Fruit fly (Drosophila melanogaster) ovary, adult (tissue): Measurements from ENCODE around the gene CG14427.

Experiments used
- CG17801 ChIP-seq: fragments of 200-800 bp; optimal IDR thresholded peaks from 2 replicates; lab custom pipeline; 2019; ENCODE audit warnings: missing biosample characterization, mild to moderate bottlenecking, missing genetic modification characterization, moderate library complexity; ENCODE audit not compliant: partially characterized antibody

Gene CG14427

DNA sequence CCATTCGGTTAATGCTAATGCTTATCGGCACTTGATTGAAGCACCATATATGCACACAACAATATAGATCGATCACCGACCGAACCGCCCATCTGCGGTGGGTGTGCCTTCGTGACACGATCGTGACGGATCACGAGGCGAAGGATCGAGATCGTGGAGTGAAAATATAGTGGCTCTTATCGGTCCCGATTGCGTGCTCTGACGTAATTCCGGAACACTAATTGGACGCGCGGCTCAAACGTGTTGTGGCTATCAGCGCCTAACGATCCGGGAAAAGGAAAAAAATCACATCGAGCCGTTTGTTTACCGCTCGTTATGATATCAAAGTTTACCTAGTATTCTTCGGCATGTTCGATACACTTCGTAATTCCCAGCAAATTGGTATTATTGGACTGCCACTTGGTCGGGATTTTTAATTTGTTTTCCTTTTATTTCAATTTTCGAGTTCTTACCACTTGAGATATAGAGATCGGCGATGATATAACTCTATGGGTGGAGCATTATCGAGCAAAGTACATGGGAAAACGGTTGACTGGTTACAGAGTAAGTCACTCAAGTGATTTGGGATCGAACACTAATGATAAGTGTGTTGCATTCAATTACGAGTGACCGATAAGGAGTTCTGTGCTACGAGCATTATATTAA lies 33.0 kb downstream of the CG14427 start:
- no peak for TF ChIP-seq CG17801 (GFP tag; lab: Kevin White, UChicago)

DNA sequence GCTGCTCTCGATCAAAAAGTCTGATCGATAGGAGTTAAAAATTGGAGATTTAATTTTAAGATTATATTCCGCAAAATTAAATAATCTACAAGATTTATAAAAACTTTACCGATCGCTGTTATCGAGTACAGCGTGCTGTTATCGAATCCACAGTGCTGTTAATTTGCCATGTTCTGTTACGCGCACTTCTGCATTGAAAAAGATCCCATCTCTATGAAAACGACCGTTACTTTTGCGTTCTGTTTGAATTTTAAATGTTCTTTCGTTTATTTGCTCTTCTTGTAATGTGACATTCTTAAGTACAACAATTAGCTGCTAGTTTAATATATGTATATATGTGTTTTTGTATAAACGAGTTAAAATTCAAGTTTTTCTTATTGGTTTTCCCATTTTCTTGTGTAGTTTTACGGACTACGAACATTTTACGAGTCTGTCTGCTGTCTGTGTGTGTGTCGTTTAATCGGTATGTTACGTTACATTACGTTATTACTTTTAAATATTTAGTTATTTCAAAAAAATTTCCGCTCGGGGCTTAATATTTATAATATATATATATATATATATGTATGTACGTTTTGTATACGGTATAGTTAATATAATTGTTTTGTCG lies 34.0 kb downstream of the CG14427 start:
- TF ChIP-seq CG17801 (GFP tag; lab: Kevin White, UChicago) = no peak

DNA sequence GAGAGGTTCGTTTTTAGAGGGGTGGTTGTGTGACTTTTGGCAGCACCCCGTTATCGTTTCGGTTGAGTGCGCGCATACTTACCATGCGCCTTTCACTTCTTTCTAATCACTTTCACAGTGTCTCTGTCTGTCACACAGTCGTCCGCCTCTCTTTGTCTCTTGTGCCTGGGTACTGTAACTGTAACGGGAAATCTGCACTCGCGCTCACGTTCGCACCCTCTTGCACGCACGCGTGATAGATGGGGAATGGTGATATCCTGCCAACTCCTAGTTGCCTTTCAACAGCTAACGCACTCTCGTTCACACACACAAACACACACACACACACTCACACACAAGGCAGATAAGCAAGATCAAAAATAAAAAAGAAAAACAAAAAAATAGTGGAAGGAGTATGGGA lies 42.0 kb downstream of the CG14427 start:
- no peak for TF ChIP-seq CG17801 (GFP tag; lab: Kevin White, UChicago)

DNA sequence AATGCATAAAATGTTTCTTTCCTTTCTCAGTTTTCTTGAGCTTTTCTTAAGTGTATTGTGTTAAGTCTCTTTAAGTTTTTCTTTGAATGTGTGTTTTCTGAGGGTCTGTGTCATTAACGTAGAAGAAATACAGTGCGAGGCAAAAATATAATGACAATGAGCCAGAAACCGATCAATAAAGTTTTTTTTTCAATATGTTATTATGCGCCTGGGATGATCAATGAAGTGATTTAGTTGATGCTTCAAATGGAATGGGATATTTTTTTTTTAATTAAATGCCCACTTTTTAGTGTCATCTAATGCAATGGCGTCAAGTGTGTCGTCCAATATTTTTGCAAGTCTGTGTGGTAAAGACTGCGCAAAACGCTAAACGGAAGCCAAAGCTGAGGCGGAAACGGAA lies 46.1 kb downstream of the CG14427 start:
- no peak for TF ChIP-seq CG17801 (GFP tag; lab: Kevin White, UChicago)
